Worm (Caenorhabditis elegans) whole organism, early embryonic: ENCODE measurements around the gene F07F6.8.

ENCODE experiments used
- F13C5.2 ChIP-seq: sonication (generic microtip); optimal IDR thresholded peaks from 2 replicates; lab custom pipeline; 2017; ENCODE audit warnings: mild to moderate bottlenecking, missing genetic modification characterization, inconsistent platforms, missing compliant biosample characterization
- ama-1 ChIP-seq: fragments of 150-350 bp; optimal IDR thresholded peaks from 2 replicates; lab custom pipeline; 2014
- ceh-13 ChIP-seq: fragments of 200-800 bp; sonication (Bioruptor generic); optimal IDR thresholded peaks from 2 replicates; lab custom pipeline; 2018; ENCODE audit warnings: mild to moderate bottlenecking, missing genetic modification characterization, missing compliant biosample characterization
- flt-1 ChIP-seq: fragments of 200-800 bp; sonication (Bioruptor generic); IDR thresholded peaks from 2 replicates; pipeline ENCODE4 v1.3.6; 2022; ENCODE audit warnings: missing genetic modification characterization, missing compliant biosample characterization
- hmbx-1 ChIP-seq: sonication (generic microtip); optimal IDR thresholded peaks from 2 replicates; lab custom pipeline; 2016; ENCODE audit warnings: mild to moderate bottlenecking, missing genetic modification characterization, missing compliant biosample characterization
- hmg-4 ChIP-seq: fragments of 200-800 bp; sonication (Bioruptor generic); optimal IDR thresholded peaks from 2 replicates; lab custom pipeline; 2018; ENCODE audit warnings: mild to moderate bottlenecking, missing genetic modification characterization, missing compliant biosample characterization
- hnd-1 ChIP-seq: sonication (generic microtip); optimal IDR thresholded peaks from 2 replicates; lab custom pipeline; 2016; ENCODE audit warnings: missing genetic modification characterization, missing compliant biosample characterization
- pes-1 ChIP-seq: fragments of 200-800 bp; sonication (Bioruptor generic); IDR thresholded peaks from 2 replicates; pipeline ENCODE4 v1.3.6; 2022; ENCODE audit warnings: missing genetic modification reagents, missing genetic modification characterization, missing compliant biosample characterization
- scrt-1 ChIP-seq: fragments of 200-800 bp; sonication (Bioruptor generic); IDR thresholded peaks from 2 replicates; pipeline ENCODE4 v1.3.6; 2022; ENCODE audit warnings: missing genetic modification characterization, missing compliant biosample characterization
- tbx-11 ChIP-seq: fragments of 200-800 bp; sonication (Bioruptor generic); IDR thresholded peaks from 2 replicates; pipeline ENCODE4 v1.3.6; 2022; ENCODE audit warnings: missing genetic modification characterization, missing compliant biosample characterization

DNA sequence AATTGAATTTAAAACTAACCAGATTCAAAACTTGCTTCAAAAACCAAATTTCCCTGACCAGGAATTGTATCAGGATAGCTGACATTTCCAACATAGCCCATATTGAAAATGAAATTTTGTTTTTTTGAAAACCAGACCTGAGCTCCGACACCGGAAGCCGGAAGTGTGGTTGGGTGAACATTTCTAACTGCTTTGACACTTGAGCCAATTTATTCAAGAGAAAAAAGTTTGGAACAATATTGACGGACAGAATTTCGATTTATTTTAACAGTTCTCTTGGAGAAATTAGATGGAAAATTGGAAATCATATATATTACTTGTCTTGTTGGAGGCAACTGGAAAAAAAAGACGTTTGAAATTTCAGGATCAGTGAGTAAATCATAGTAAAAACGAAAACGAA lies 38.3 kb downstream of the F07F6.8 start, which contains the start of gene ccpp-6:
- TF ChIP-seq ama-1 (lab: Kevin White, UChicago) (no peak), hmg-4 (no peak), F13C5.2 (no peak), tbx-11 (GFP tag; lab: Robert Waterston, UW) (no peak), ceh-13 (no peak), flt-1 (GFP tag; lab: Robert Waterston, UW) (no peak), pes-1 (GFP tag; lab: Robert Waterston, UW) (no peak), hmbx-1 (tag; lab: Kevin White, UChicago) (no peak), hnd-1 (no peak), scrt-1 (GFP tag; lab: Robert Waterston, UW) (no peak)
